Worm (Caenorhabditis elegans): ENCODE measurements around the gene pde-12.
A peak's percentile ranks its signal among the peaks of the same experiment; 100 is the strongest.

Gene pde-12

DNA sequence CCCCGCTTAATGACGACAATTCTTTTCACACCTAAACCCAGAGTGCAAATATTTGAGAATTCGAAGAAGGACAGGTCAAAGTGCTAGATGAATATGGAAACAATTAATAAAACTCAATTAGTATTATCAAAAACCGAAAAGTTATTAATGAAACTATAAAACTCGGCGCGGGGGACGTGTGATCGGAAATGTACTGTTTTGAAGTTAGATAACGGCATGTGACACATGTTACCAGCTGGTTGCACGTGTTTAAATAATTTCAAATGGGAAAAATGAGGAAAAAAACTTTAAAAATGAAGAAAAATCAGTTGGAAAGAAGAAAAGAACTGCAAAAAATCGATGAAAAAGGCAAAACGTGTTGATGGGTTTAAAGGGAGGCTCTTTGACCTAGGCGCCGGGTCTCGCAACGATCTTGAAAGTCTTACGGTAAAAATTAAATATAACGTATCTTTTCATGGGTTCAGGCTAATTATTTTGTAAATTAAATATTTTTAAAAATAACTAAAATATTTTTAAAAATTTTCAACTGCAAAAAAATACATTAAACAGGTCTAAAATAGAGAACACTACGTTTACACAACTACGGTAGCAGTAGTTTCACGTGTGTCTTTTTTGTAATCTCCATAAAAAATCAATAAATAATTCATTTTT, 24.1 kb downstream of the pde-12 start:
- TF ChIP-seq tbx-37 (GFP tag; conservative IDR thresholded peaks at IDR 0.05) (no peak), hmg-4 (GFP tag; optimal IDR thresholded peaks at IDR 0.05) (no peak), tbx-11 (GFP tag; IDR thresholded peaks at IDR 0.05) (no peak), pes-1 (GFP tag; IDR thresholded peaks at IDR 0.05) (no peak), tra-4 (tag; optimal IDR thresholded peaks at IDR 0.05) (no peak), ceh-36 (tag; optimal IDR thresholded peaks at IDR 0.05) (no peak), ceh-13 (GFP tag; optimal IDR thresholded peaks at IDR 0.05) (no peak), ets-7 (tag; optimal IDR thresholded peaks at IDR 0.05) (no peak), scrt-1 (GFP tag; IDR thresholded peaks at IDR 0.05) (no peak), ama-1 (optimal IDR thresholded peaks at IDR 0.05) (no peak), aly-1 (tag; optimal IDR thresholded peaks at IDR 0.05) (no peak), hmbx-1 (tag; optimal IDR thresholded peaks at IDR 0.05) (no peak)

- TF ChIP-seq ceh-36 (tag; optimal IDR thresholded peaks at IDR 0.05), result no peak
Observed at ce11 chrIII:10819778-10820177, 25.0 kb downstream of the pde-12 start.

DNA sequence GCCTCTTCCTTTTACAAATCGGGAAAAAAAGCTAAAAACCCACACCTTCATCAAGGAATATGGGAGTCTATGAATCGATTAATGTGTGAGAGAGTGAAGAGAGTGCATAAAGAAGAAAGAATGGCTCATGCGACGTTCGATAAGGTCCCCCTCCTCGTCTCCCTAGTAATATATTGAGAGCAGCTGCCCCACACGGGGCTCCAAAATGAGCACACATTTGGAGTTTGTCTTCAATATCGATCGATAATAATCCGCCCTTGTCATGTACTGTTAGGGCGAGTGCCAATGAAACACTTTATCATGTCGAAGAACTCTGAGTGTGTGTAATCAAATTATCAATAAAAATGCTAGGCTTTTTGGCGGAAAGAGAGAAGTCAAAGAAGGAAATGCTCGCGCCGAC, 25.6 kb downstream of the pde-12 start:
- no peak for TF ChIP-seq hnd-1 (tag; optimal IDR thresholded peaks at IDR 0.05)
- TF ChIP-seq ceh-13 (GFP tag; optimal IDR thresholded peaks at IDR 0.05), result no peak
- no peak for TF ChIP-seq ets-7 (tag; optimal IDR thresholded peaks at IDR 0.05)
- TF ChIP-seq ceh-36 (tag; optimal IDR thresholded peaks at IDR 0.05), result no peak
- TF ChIP-seq aly-1 (tag; optimal IDR thresholded peaks at IDR 0.05), result no peak
- TF ChIP-seq tbx-11 (GFP tag; IDR thresholded peaks at IDR 0.05), result no peak
- no peak for TF ChIP-seq hmg-4 (GFP tag; optimal IDR thresholded peaks at IDR 0.05)
- TF ChIP-seq pes-1 (GFP tag; IDR thresholded peaks at IDR 0.05), result no peak
- no peak for TF ChIP-seq flt-1 (GFP tag; IDR thresholded peaks at IDR 0.05)
- no peak for TF ChIP-seq tbx-37 (GFP tag; conservative IDR thresholded peaks at IDR 0.05)
- TF ChIP-seq F13C5.2 (tag; optimal IDR thresholded peaks at IDR 0.05), result no peak

ce11 chrIII:10818364-10818763, 26.5 kb downstream of the pde-12 start:
- TF ChIP-seq hmg-4 (GFP tag; optimal IDR thresholded peaks at IDR 0.05), result peak; percentile 59
- no peak for TF ChIP-seq hnd-1 (tag; optimal IDR thresholded peaks at IDR 0.05)

- TF ChIP-seq ets-7 (tag; optimal IDR thresholded peaks at IDR 0.05), result no peak
- TF ChIP-seq ceh-36 (tag; optimal IDR thresholded peaks at IDR 0.05), result no peak
- TF ChIP-seq F13C5.2 (tag; optimal IDR thresholded peaks at IDR 0.05), result no peak
- TF ChIP-seq ama-1 (optimal IDR thresholded peaks at IDR 0.05), result no peak
- no peak for TF ChIP-seq flt-1 (GFP tag; IDR thresholded peaks at IDR 0.05)
- TF ChIP-seq hmbx-1 (tag; optimal IDR thresholded peaks at IDR 0.05), result no peak
- TF ChIP-seq aly-1 (tag; optimal IDR thresholded peaks at IDR 0.05), result no peak
- TF ChIP-seq tbx-11 (GFP tag; IDR thresholded peaks at IDR 0.05), result no peak
- no peak for TF ChIP-seq pes-1 (GFP tag; IDR thresholded peaks at IDR 0.05)
- no peak for TF ChIP-seq hmg-4 (GFP tag; optimal IDR thresholded peaks at IDR 0.05)
- no peak for TF ChIP-seq scrt-1 (GFP tag; IDR thresholded peaks at IDR 0.05)
- no peak for TF ChIP-seq tbx-37 (GFP tag; conservative IDR thresholded peaks at IDR 0.05)
- no peak for TF ChIP-seq hnd-1 (tag; optimal IDR thresholded peaks at IDR 0.05)
Observed at ce11 chrIII:10816800-10817418, 27.9 kb downstream of the pde-12 start, which contains the start of gene sca-1. Gene sca-1 (minus strand): TSS chrIII:10816850.

DNA sequence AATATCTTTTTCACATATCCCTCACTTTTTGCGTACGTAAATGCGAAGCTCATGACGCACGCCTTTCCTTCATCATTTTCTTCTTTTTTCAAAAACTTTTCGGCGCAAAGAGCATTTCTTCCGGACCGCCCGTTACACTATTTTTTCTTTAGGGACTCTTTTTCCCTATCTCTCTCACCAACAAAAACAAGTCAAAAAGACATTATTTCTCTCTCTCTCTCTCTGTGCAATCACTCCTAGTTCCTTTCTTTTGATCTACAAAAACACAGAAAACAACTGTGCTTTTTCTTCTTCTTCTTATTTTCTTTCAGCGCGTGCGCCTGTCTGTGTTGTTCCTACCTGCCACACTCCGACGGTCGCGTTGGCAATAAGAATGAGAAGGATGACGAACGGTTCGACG, 28.8 kb downstream of the pde-12 start:
- TF ChIP-seq tra-4 (tag; optimal IDR thresholded peaks at IDR 0.05) (no peak), sea-1 (GFP tag; conservative IDR thresholded peaks at IDR 0.05) (no peak), hmg-4 (GFP tag; optimal IDR thresholded peaks at IDR 0.05) (no peak), tbx-37 (GFP tag; conservative IDR thresholded peaks at IDR 0.05) (no peak), ceh-36 (tag; optimal IDR thresholded peaks at IDR 0.05) (no peak), scrt-1 (GFP tag; IDR thresholded peaks at IDR 0.05) (no peak), hnd-1 (tag; optimal IDR thresholded peaks at IDR 0.05) (no peak), flt-1 (GFP tag; IDR thresholded peaks at IDR 0.05) (no peak), pes-1 (GFP tag; IDR thresholded peaks at IDR 0.05) (no peak), hmbx-1 (tag; optimal IDR thresholded peaks at IDR 0.05) (no peak), F13C5.2 (tag; optimal IDR thresholded peaks at IDR 0.05) (no peak)

- TF ChIP-seq ets-7 (tag; optimal IDR thresholded peaks at IDR 0.05), result no peak
- TF ChIP-seq ceh-36 (tag; optimal IDR thresholded peaks at IDR 0.05), result no peak
- no peak for TF ChIP-seq hmbx-1 (tag; optimal IDR thresholded peaks at IDR 0.05)
- no peak for TF ChIP-seq scrt-1 (GFP tag; IDR thresholded peaks at IDR 0.05)
- TF ChIP-seq sea-1 (GFP tag; conservative IDR thresholded peaks at IDR 0.05), result no peak
- TF ChIP-seq tbx-11 (GFP tag; IDR thresholded peaks at IDR 0.05), result no peak
- no peak for TF ChIP-seq aly-1 (tag; optimal IDR thresholded peaks at IDR 0.05)
- TF ChIP-seq pes-1 (GFP tag; IDR thresholded peaks at IDR 0.05), result no peak
- TF ChIP-seq ceh-13 (GFP tag; optimal IDR thresholded peaks at IDR 0.05), result no peak
Observed at ce11 chrIII:10815199-10815598, 29.6 kb downstream of the pde-12 start.

DNA sequence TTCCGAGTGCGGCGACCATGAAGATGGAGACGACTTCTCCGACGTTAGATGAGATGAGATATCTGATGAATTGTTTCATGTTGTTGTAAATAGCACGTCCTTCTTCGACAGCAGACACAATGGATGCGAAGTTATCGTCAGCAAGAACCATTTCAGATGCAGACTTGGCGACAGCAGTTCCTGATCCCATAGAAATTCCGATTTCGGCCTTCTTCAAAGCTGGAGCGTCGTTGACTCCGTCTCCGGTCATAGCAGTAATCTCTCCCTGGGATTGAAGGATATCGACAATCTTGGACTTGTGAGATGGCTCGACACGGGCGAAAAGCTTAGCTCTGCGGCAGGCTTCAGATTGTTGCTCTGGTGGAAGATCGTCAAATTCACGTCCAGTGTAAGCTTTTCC, 30.9 kb downstream of the pde-12 start:
- TF ChIP-seq ceh-13 (GFP tag; optimal IDR thresholded peaks at IDR 0.05), result no peak
- TF ChIP-seq pes-1 (GFP tag; IDR thresholded peaks at IDR 0.05), result no peak
- no peak for TF ChIP-seq tbx-37 (GFP tag; conservative IDR thresholded peaks at IDR 0.05)
- TF ChIP-seq hmbx-1 (tag; optimal IDR thresholded peaks at IDR 0.05), result no peak
- no peak for TF ChIP-seq flt-1 (GFP tag; IDR thresholded peaks at IDR 0.05)
- TF ChIP-seq hnd-1 (tag; optimal IDR thresholded peaks at IDR 0.05), result no peak
- TF ChIP-seq aly-1 (tag; optimal IDR thresholded peaks at IDR 0.05), result no peak
- no peak for TF ChIP-seq sea-1 (GFP tag; conservative IDR thresholded peaks at IDR 0.05)
- TF ChIP-seq scrt-1 (GFP tag; IDR thresholded peaks at IDR 0.05), result no peak
- no peak for TF ChIP-seq F13C5.2 (tag; optimal IDR thresholded peaks at IDR 0.05)

All from whole organism, early embryonic.